Worm (Caenorhabditis elegans) whole organism, L1 larva: ENCODE data around the gene C14A6.12.

Experiments used
- Y116A8C.19 ChIP-seq: sonication (generic microtip); optimal IDR thresholded peaks from 2 replicates; lab custom pipeline; 2016; ENCODE audit warnings: missing compliant biosample characterization, missing genetic modification characterization, borderline replicate concordance
- aha-1 ChIP-seq: fragments of 150-350 bp; optimal IDR thresholded peaks from 2 replicates; lab custom pipeline; 2014; ENCODE audit warnings: missing biosample characterization, missing genetic modification characterization
- alr-1 ChIP-seq: fragments of 200-800 bp; sonication (Bioruptor generic); optimal IDR thresholded peaks from 2 replicates; lab custom pipeline; 2018; ENCODE audit warnings: borderline replicate concordance, mild to moderate bottlenecking, missing genetic modification characterization, missing compliant biosample characterization
- aly-2 ChIP-seq: fragments of 150-350 bp; optimal IDR thresholded peaks from 2 replicates; lab custom pipeline; 2014; ENCODE audit warnings: missing biosample characterization, missing genetic modification characterization
- ceh-63 ChIP-seq: fragments of 200-800 bp; sonication (Bioruptor generic); optimal IDR thresholded peaks from 2 replicates; lab custom pipeline; 2018; ENCODE audit warnings: mild to moderate bottlenecking, missing genetic modification characterization, missing compliant biosample characterization
- ceh-82 ChIP-seq, 3 experiments: fragments of 150-350 bp in 1 of 3; sonication (generic microtip) in 2 of 3; optimal IDR thresholded peaks; 2 replicates each; lab custom pipeline; 2014 to 2017; ENCODE audit warnings: missing biosample characterization in 3 of 3, missing genetic modification characterization in 3 of 3
- dpl-1 ChIP-seq, 3 experiments: fragments of 150-350 bp in 2 of 3; sonication (generic microtip) in 1 of 3; optimal IDR thresholded peaks; 2 replicates each; lab custom pipeline; 2014 to 2017; ENCODE audit warnings: missing biosample characterization in 3 of 3, missing genetic modification characterization in 3 of 3, missing genetic modification reagents in 3 of 3
- efl-1 ChIP-seq, 4 experiments: fragments of 150-350 bp; optimal IDR thresholded peaks in 3 of 4; peaks in 1 of 4; 1 replicate in 1 of 4; 2 replicates in 3 of 4; lab custom pipeline; 2014; ENCODE audit warnings: missing biosample characterization in 2 of 4, missing genetic modification characterization in 2 of 4, missing genetic modification reagents in 2 of 4
- egl-13 ChIP-seq: sonication (generic microtip); optimal IDR thresholded peaks from 2 replicates; lab custom pipeline; 2016; ENCODE audit warnings: missing genotype, missing genetic modification reagents, missing genetic modification characterization, missing compliant biosample characterization
- egl-27 ChIP-seq, 2 experiments: fragments of 150-350 bp in 1 of 2; sonication (generic microtip); optimal IDR thresholded peaks; 3 replicates each; lab custom pipeline; 2017 to 2018; ENCODE audit warnings: missing biosample characterization in 2 of 2, missing genetic modification characterization in 2 of 2, missing genetic modification reagents in 2 of 2
- ets-5 ChIP-seq: fragments of 200-800 bp; sonication (Bioruptor generic); IDR thresholded peaks from 2 replicates; pipeline ENCODE4 v1.3.6; 2022; ENCODE audit warnings: missing genetic modification characterization, missing compliant biosample characterization
- fkh-4 ChIP-seq: sonication (generic microtip); optimal IDR thresholded peaks from 2 replicates; lab custom pipeline; 2016; ENCODE audit warnings: missing compliant biosample characterization, missing genetic modification characterization, borderline replicate concordance
- hlh-17 ChIP-seq: fragments of 200-800 bp; sonication (Bioruptor generic); optimal IDR thresholded peaks from 2 replicates; lab custom pipeline; 2018; ENCODE audit warnings: missing genetic modification characterization, mild to moderate bottlenecking, missing compliant biosample characterization, moderate library complexity, borderline replicate concordance
- isw-1 ChIP-seq: fragments of 200-800 bp; sonication (Bioruptor generic); IDR thresholded peaks from 2 replicates; pipeline ENCODE4 v1.3.6; 2022; ENCODE audit warnings: missing genetic modification characterization, missing compliant biosample characterization
- lin-15B ChIP-seq: fragments of 150-350 bp; sonication (generic microtip); optimal IDR thresholded peaks from 3 replicates; lab custom pipeline; 2014; ENCODE audit warnings: missing biosample characterization, missing genetic modification characterization
- lin-35 ChIP-seq, 2 experiments: fragments of 150-350 bp; optimal IDR thresholded peaks; 2 replicates each; lab custom pipeline; 2014; ENCODE audit warnings: missing biosample characterization in 2 of 2, missing genetic modification characterization in 2 of 2, missing genetic modification reagents in 2 of 2
- lin-39 ChIP-seq: fragments of 150-350 bp; optimal IDR thresholded peaks from 2 replicates; lab custom pipeline; 2014; ENCODE audit warnings: missing biosample characterization, missing genetic modification reagents, missing genetic modification characterization
- lsy-2 ChIP-seq, 2 experiments: fragments of 150-350 bp; optimal IDR thresholded peaks; 2 replicates each; lab custom pipeline; 2014; ENCODE audit warnings: missing biosample characterization in 2 of 2, missing genetic modification characterization in 2 of 2
- mdl-1 ChIP-seq, 2 experiments: fragments of 150-350 bp; optimal IDR thresholded peaks; 2 replicates each; lab custom pipeline; 2014 to 2017; ENCODE audit warnings: missing biosample characterization in 2 of 2, missing genetic modification characterization in 2 of 2, inconsistent platforms in 1 of 2
- nhr-11 ChIP-seq: fragments of 150-350 bp; optimal IDR thresholded peaks from 2 replicates; lab custom pipeline; 2014; ENCODE audit warnings: missing biosample characterization, missing genetic modification characterization
- nhr-12 ChIP-seq: sonication (generic microtip); optimal IDR thresholded peaks from 2 replicates; lab custom pipeline; 2017; ENCODE audit warnings: missing biosample characterization, missing genetic modification characterization
- nhr-20 ChIP-seq: sonication (generic microtip); optimal IDR thresholded peaks from 2 replicates; lab custom pipeline; 2016; ENCODE audit warnings: mild to moderate bottlenecking, missing genetic modification characterization, missing compliant biosample characterization
- nhr-237 ChIP-seq: fragments of 150-350 bp; optimal IDR thresholded peaks from 2 replicates; lab custom pipeline; 2014; ENCODE audit warnings: missing biosample characterization, missing genetic modification characterization
- nhr-28 ChIP-seq: fragments of 150-350 bp; optimal IDR thresholded peaks from 2 replicates; lab custom pipeline; 2014; ENCODE audit warnings: missing biosample characterization, missing genetic modification characterization
- nhr-71 ChIP-seq: sonication (generic microtip); optimal IDR thresholded peaks from 2 replicates; lab custom pipeline; 2016; ENCODE audit warnings: mild to moderate bottlenecking, missing genetic modification characterization, moderate library complexity, missing compliant biosample characterization
- nhr-76 ChIP-seq: sonication (generic microtip); optimal IDR thresholded peaks from 2 replicates; lab custom pipeline; 2017; ENCODE audit warnings: missing biosample characterization, missing genetic modification characterization
- nhr-77 ChIP-seq: fragments of 150-350 bp; optimal IDR thresholded peaks from 2 replicates; lab custom pipeline; 2014; ENCODE audit warnings: missing biosample characterization, missing genetic modification characterization
- nhr-90 ChIP-seq: sonication (generic microtip); optimal IDR thresholded peaks from 2 replicates; lab custom pipeline; 2016; ENCODE audit warnings: mild to moderate bottlenecking, missing genetic modification characterization, missing compliant biosample characterization; ENCODE audit not compliant: poor library complexity
- pqm-1 ChIP-seq: sonication (generic microtip); optimal IDR thresholded peaks from 3 replicates; lab custom pipeline; 2017; ENCODE audit warnings: missing biosample characterization, missing genetic modification characterization
- snu-23 ChIP-seq: sonication (generic microtip); optimal IDR thresholded peaks from 2 replicates; lab custom pipeline; 2016; ENCODE audit warnings: missing genetic modification characterization, missing compliant biosample characterization
- tbx-2 ChIP-seq: sonication (generic microtip); optimal IDR thresholded peaks from 2 replicates; lab custom pipeline; 2016; ENCODE audit warnings: missing genetic modification characterization, missing compliant biosample characterization
- unc-62 ChIP-seq: fragments of 150-350 bp; optimal IDR thresholded peaks from 2 replicates; lab custom pipeline; 2014; ENCODE audit warnings: missing biosample characterization, missing genetic modification reagents, missing genetic modification characterization
- unc-98 ChIP-seq: fragments of 200-800 bp; sonication (Bioruptor generic); IDR thresholded peaks from 2 replicates; pipeline ENCODE4 v1.3.6; 2022; ENCODE audit warnings: missing genetic modification characterization, missing compliant biosample characterization
- zag-1 ChIP-seq: fragments of 150-350 bp; optimal IDR thresholded peaks from 2 replicates; lab custom pipeline; 2014; ENCODE audit warnings: missing biosample characterization, missing genetic modification characterization
- zip-4 ChIP-seq: fragments of 200-800 bp; sonication (Bioruptor generic); optimal IDR thresholded peaks from 2 replicates; lab custom pipeline; 2018; ENCODE audit warnings: mild to moderate bottlenecking, missing genetic modification characterization, moderate library complexity, missing compliant biosample characterization

Gene C14A6.12

DNA sequence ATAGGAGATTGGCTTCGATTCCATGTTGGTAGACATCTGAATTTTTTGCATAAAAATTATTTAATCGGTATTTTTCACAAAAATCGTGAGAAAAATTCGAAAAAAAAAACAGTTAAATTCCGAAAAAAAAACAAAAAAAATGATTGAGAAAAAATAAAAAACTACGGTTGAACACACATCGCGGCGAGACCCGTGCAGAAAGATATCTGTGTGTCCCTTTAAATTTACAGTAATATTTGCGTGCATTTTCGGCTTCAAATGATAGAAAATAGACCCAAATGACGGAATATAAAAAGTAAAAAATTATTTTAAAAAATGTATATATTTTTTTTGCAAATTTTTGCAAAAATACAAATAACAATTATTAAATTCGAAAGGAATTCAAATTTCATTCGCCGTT, 24.8 kb downstream of the C14A6.12 start:
- TF ChIP-seq nhr-11 (tag; lab: Kevin White, UChicago): no peak
- TF ChIP-seq lin-15B (tag; lab: Kevin White, UChicago): no peak
- TF ChIP-seq alr-1 (tag; lab: Kevin White, UChicago): no peak
- no peak for TF ChIP-seq nhr-71 (tag; lab: Kevin White, UChicago)
- TF ChIP-seq ceh-63 (GFP tag; lab: Kevin White, UChicago): no peak
- TF ChIP-seq fkh-4 (tag; lab: Kevin White, UChicago): no peak
- no peak for TF ChIP-seq aha-1
- TF ChIP-seq isw-1 (GFP tag; lab: Robert Waterston, UW): no peak

DNA sequence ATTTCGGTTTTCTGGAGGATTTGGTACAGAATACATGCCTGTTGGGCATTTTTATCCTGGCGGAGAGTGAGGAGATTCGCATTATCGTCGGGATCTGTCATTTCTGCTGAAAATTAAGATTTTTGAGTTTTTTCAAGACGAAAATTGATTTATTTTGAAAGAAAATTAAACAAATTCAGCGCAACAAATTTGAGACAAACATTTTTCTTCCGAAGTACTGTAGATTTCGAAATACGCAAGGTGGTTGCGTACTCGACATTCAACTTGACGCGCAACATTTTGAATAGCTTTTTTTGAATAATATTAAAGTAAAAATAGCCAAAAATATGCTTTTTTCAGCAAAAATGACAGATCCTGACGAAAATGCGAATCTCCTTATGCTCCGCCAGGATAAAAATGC, 28.1 kb downstream of the C14A6.12 start, which contains the start of gene Y37H2A.7:
Gene Y37H2A.7, minus strand, starts transcription at position 101 of the 400 bp plus-strand sequence.
- TF ChIP-seq nhr-237 (tag; lab: Kevin White, UChicago) (no peak), zag-1 (tag; lab: Kevin White, UChicago) (no peak), nhr-71 (tag; lab: Kevin White, UChicago) (no peak), ets-5 (GFP tag; lab: Robert Waterston, UW) (no peak), nhr-90 (tag; lab: Kevin White, UChicago) (no peak), nhr-20 (no peak), aly-2 (tag; lab: Kevin White, UChicago) (no peak), lin-35 (GFP tag; optimal IDR thresholded peaks at IDR 0.05; lab: Kevin White, UChicago) (no peak), nhr-11 (tag; lab: Kevin White, UChicago) (no peak), nhr-28 (tag; lab: Kevin White, UChicago) (no peak), zip-4 (GFP tag; lab: Kevin White, UChicago) (no peak), nhr-77 (tag; lab: Kevin White, UChicago) (no peak), efl-1 (optimal IDR thresholded peaks at IDR 0.05; lab: Kevin White, UChicago) (no peak), efl-1 (GFP tag; optimal IDR thresholded peaks at IDR 0.05 in 1 of 2; lab: Kevin White, UChicago) (no peak), unc-62 (GFP tag; lab: Kevin White, UChicago) (no peak), nhr-12 (no peak), isw-1 (GFP tag; lab: Robert Waterston, UW) (no peak), egl-13 (tag; lab: Kevin White, UChicago) (no peak), ceh-82 (tag; optimal IDR thresholded peaks at IDR 0.05; lab: Kevin White, UChicago) (no peak), lsy-2 (tag; optimal IDR thresholded peaks at IDR 0.05; lab: Kevin White, UChicago) (no peak)

DNA sequence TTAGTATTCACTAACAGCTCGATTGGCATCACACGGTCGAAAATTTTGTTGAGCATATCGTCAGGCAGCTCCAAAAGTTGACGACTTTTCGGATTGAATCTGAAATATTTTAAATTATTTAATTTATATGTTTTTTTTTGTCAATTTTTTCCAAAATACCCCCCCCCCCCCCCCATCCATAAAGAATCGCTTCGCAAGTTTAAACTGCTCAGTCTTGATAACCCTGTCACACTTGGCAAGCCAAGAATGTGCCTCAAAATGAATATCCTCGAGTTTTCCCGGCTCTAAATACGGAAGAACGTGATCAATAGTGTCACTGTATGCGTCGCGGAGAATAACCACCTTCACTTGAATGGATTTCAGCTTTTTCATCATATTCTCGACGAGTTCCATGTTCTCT, 29.3 kb downstream of the C14A6.12 start, which contains the start of gene Y37H2A.18:
Gene Y37H2A.18, minus strand, starts transcription at position 101 of the 400 bp plus-strand sequence.
- TF ChIP-seq alr-1 (tag; lab: Kevin White, UChicago): no peak
- TF ChIP-seq lin-35 (GFP tag; optimal IDR thresholded peaks at IDR 0.05; lab: Kevin White, UChicago): no peak
- TF ChIP-seq pqm-1 (tag; lab: Kevin White, UChicago): no peak
- TF ChIP-seq tbx-2 (tag; lab: Kevin White, UChicago): no peak
- TF ChIP-seq aly-2 (tag; lab: Kevin White, UChicago): no peak
- no peak for TF ChIP-seq dpl-1 (GFP tag; optimal IDR thresholded peaks at IDR 0.05; lab: Kevin White, UChicago)
- TF ChIP-seq snu-23: no peak
- TF ChIP-seq unc-98: no peak
- TF ChIP-seq nhr-237 (tag; lab: Kevin White, UChicago): no peak
- TF ChIP-seq mdl-1 (tag; optimal IDR thresholded peaks at IDR 0.05; lab: Kevin White, UChicago): no peak
- no peak for TF ChIP-seq Y116A8C.19 (tag; lab: Kevin White, UChicago)
- no peak for TF ChIP-seq nhr-76 (tag; lab: Kevin White, UChicago)
- no peak for TF ChIP-seq egl-27 (tag; optimal IDR thresholded peaks at IDR 0.05; lab: Kevin White, UChicago)
- TF ChIP-seq lin-15B (tag; lab: Kevin White, UChicago): no peak
- no peak for TF ChIP-seq efl-1 (optimal IDR thresholded peaks at IDR 0.05; lab: Kevin White, UChicago)
- no peak for TF ChIP-seq efl-1 (GFP tag; optimal IDR thresholded peaks at IDR 0.05 in 1 of 2; lab: Kevin White, UChicago)
- TF ChIP-seq lin-39 (tag; lab: Kevin White, UChicago): no peak
- no peak for TF ChIP-seq hlh-17 (GFP tag; lab: Kevin White, UChicago)
